Fruit fly (Drosophila melanogaster): Measurements from ENCODE around the gene CG13405.

DNA sequence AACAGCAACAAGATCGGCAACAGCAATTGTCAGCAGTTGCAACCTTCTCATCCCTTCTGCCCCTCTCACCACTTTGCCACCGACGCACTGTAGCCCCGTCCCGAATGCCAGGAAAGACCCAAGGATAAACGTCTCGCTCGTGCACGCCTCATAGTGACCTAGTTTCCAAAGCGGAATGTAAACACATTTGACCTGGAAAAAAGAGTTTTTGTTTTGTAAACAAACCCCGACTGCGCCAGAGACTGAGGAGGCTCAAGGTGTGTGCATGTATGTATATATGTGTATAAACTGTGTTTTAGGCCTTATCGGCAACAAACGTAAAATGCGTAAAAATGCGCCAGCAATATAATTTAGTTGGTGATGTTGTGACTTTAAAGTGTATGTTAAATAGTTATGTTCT lies 25.4 kb downstream of the CG13405 start:
- TF ChIP-seq pad (GFP tag; optimal IDR thresholded peaks at IDR 0.05) (no peak), Mnt (GFP tag; optimal IDR thresholded peaks at IDR 0.05) (no peak), Clk (GFP tag; optimal IDR thresholded peaks at IDR 0.05) (no peak), kay (GFP tag; ENCODE audit: borderline replicate concordance) (no peak), bab1 (GFP tag; optimal IDR thresholded peaks at IDR 0.05) (no peak)
